Fruit fly (Drosophila melanogaster) whole organism, pupa: ENCODE data around the gene CG17010.

Experiments
- CG10348 ChIP-seq: fragments of 200-800 bp; sonication (Bioruptor generic); IDR thresholded peaks from 2 replicates; pipeline ENCODE4 v1.3.6; 2022; ENCODE audit warnings: missing biosample characterization, missing genetic modification characterization
- CG12605 ChIP-seq: fragments of 200-800 bp; sonication (Bioruptor generic); IDR thresholded peaks from 2 replicates; pipeline ENCODE4 v1.3.6; 2022; ENCODE audit warnings: missing biosample characterization, missing genetic modification characterization
- CG13204 ChIP-seq: fragments of 200-800 bp; sonication (Bioruptor generic); optimal IDR thresholded peaks from 2 replicates; lab custom pipeline; 2018; ENCODE audit warnings: missing biosample characterization, mild to moderate bottlenecking, missing genetic modification characterization, moderate library complexity
- CG14655 ChIP-seq: fragments of 200-800 bp; sonication (Bioruptor generic); optimal IDR thresholded peaks from 3 replicates; lab custom pipeline; 2017; ENCODE audit warnings: mild to moderate bottlenecking, missing biosample characterization, missing genetic modification reagents, missing genetic modification characterization
- CG15710 ChIP-seq: fragments of 200-800 bp; sonication (Bioruptor generic); optimal IDR thresholded peaks from 2 replicates; lab custom pipeline; 2018; ENCODE audit warnings: missing biosample characterization, mild to moderate bottlenecking, missing genetic modification characterization, moderate library complexity
- CG17806 ChIP-seq: fragments of 200-800 bp; sonication (Bioruptor generic); optimal IDR thresholded peaks from 2 replicates; lab custom pipeline; 2018; ENCODE audit warnings: missing biosample characterization, mild to moderate bottlenecking, missing genetic modification characterization, moderate library complexity
- CG32121 ChIP-seq: fragments of 200-800 bp; sonication (Bioruptor generic); IDR thresholded peaks from 2 replicates; pipeline ENCODE4 v1.3.6; 2022; ENCODE audit warnings: missing biosample characterization, missing genetic modification characterization
- CG34367 ChIP-seq: fragments of 200-800 bp; sonication (Bioruptor generic); optimal IDR thresholded peaks from 2 replicates; lab custom pipeline; 2018; ENCODE audit warnings: missing biosample characterization, mild to moderate bottlenecking, missing genetic modification characterization
- CG4496 ChIP-seq: fragments of 200-800 bp; sonication (Bioruptor generic); IDR thresholded peaks from 3 replicates; pipeline ENCODE4 v1.3.6; 2022; ENCODE audit warnings: missing biosample characterization, missing genetic modification characterization
- CG8159 ChIP-seq: fragments of 200-800 bp; sonication (Bioruptor generic); optimal IDR thresholded peaks from 3 replicates; lab custom pipeline; 2018; ENCODE audit warnings: missing biosample characterization, mild to moderate bottlenecking, missing genetic modification characterization, moderate library complexity
- CG8301 ChIP-seq: fragments of 200-800 bp; sonication (Bioruptor generic); optimal IDR thresholded peaks from 2 replicates; lab custom pipeline; 2018; ENCODE audit warnings: missing biosample characterization, mild to moderate bottlenecking, missing genetic modification characterization
- CG9948 ChIP-seq: fragments of 200-800 bp; sonication (Bioruptor generic); optimal IDR thresholded peaks from 2 replicates; lab custom pipeline; 2018; ENCODE audit warnings: missing biosample characterization, mild to moderate bottlenecking, missing genetic modification characterization, moderate library complexity
- D1 ChIP-seq: fragments of 200-800 bp; sonication (Bioruptor generic); optimal IDR thresholded peaks from 2 replicates; lab custom pipeline; 2018; ENCODE audit warnings: missing biosample characterization, mild to moderate bottlenecking, missing genetic modification characterization, moderate library complexity
- EcR ChIP-seq: fragments of 200-800 bp; sonication (Bioruptor generic); optimal IDR thresholded peaks from 3 replicates; lab custom pipeline; 2019; ENCODE audit warnings: missing biosample characterization, missing genetic modification characterization, mild to moderate bottlenecking, moderate library complexity, missing genetic modification reagents
- Ets98B ChIP-seq: fragments of 200-800 bp; sonication (Bioruptor generic); IDR thresholded peaks from 2 replicates; pipeline ENCODE4 v1.3.6; 2022; ENCODE audit warnings: missing biosample characterization, missing genetic modification characterization
- Pif1A ChIP-seq: fragments of 200-800 bp; sonication (Bioruptor generic); optimal IDR thresholded peaks from 3 replicates; lab custom pipeline; 2016; ENCODE audit warnings: missing biosample characterization, missing genetic modification characterization
- Pif1B ChIP-seq: fragments of 200-800 bp; sonication (Bioruptor generic); optimal IDR thresholded peaks from 3 replicates; lab custom pipeline; 2016; ENCODE audit warnings: missing biosample characterization, missing genetic modification characterization
- Snoo ChIP-seq: fragments of 200-800 bp; sonication (Bioruptor generic); optimal IDR thresholded peaks from 3 replicates; lab custom pipeline; 2017; ENCODE audit warnings: missing biosample characterization, mild to moderate bottlenecking, missing genetic modification characterization, inconsistent platforms
- fd96Ca ChIP-seq: fragments of 200-800 bp; sonication (Bioruptor generic); IDR thresholded peaks from 3 replicates; pipeline ENCODE4 v1.3.6; 2022; ENCODE audit warnings: missing biosample characterization, missing genetic modification characterization
- gl ChIP-seq: fragments of 200-800 bp; sonication (Bioruptor generic); optimal IDR thresholded peaks from 2 replicates; lab custom pipeline; 2018; ENCODE audit warnings: missing biosample characterization, mild to moderate bottlenecking, missing genetic modification characterization
- rn ChIP-seq: fragments of 200-800 bp; sonication (Bioruptor generic); IDR thresholded peaks from 2 replicates; pipeline ENCODE4 v1.3.6; 2022; ENCODE audit warnings: missing biosample characterization, missing genetic modification characterization

Gene CG17010

DNA sequence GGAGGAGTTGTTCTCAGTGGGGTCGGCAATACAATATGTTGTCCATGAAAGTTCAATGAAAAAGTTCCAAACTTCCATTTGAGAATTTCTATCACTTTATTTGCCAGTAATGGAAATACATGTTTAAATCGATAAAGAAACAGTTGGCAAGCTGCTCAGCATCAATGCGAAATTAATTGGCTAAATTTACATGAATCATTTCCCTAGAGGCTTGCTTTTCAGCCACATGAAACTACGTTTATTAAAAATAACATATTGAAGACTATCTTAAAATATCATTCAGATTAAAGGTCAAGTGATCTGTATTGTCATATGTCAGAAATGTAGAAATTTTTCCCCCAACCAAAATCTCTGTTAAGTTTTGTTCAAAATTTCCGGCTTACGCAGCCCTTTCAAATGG is at the start of gene CG17010:
Gene CG17010 (plus strand): TSS at position 301 of the 400 bp plus-strand sequence.
- TF ChIP-seq CG34367 (tag; lab: Kevin White, UChicago) (no peak), CG4496 (GFP tag; lab: Robert Waterston, UW) (no peak), CG9948 (tag; lab: Kevin White, UChicago) (no peak), CG15710 (no peak), CG12605 (GFP tag; lab: Robert Waterston, UW) (no peak), CG32121 (GFP tag; lab: Robert Waterston, UW) (no peak), CG8301 (tag; lab: Kevin White, UChicago) (no peak), gl (tag; lab: Kevin White, UChicago) (no peak), CG17806 (tag; lab: Kevin White, UChicago) (no peak), Pif1B (GFP tag; lab: Kevin White, UChicago) (no peak), rn (GFP tag; lab: Robert Waterston, UW) (no peak), EcR (GFP tag; lab: Kevin White, UChicago) (no peak), Ets98B (GFP tag; lab: Robert Waterston, UW) (no peak), D1 (no peak)
- TF ChIP-seq, all 21 proteins: peak for 0

DNA sequence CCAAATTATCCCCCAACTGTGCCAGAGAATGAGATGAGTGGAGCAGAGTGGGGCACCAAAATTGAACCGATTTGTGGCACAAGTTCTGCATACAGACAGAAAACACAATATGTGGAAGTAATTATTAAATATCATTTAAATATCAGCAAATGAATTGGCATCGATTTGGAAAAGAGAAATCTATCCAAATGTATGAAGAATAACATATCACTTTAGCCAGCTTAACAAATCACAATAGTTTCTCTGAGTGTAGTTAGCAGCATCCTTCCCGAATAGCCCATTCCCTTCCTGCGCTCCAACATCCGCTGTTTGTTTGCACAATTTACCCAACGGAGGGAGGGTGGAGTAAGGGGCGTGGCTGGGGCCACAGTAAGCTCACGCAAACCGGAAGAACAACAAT is 41.4 kb upstream of the CG17010 start:
- TF ChIP-seq CG12605 (GFP tag; lab: Robert Waterston, UW) (no peak), D1 (no peak), CG14655 (GFP tag; lab: Kevin White, UChicago) (no peak), CG32121 (GFP tag; lab: Robert Waterston, UW) (no peak), CG4496 (GFP tag; lab: Robert Waterston, UW) (no peak)

DNA sequence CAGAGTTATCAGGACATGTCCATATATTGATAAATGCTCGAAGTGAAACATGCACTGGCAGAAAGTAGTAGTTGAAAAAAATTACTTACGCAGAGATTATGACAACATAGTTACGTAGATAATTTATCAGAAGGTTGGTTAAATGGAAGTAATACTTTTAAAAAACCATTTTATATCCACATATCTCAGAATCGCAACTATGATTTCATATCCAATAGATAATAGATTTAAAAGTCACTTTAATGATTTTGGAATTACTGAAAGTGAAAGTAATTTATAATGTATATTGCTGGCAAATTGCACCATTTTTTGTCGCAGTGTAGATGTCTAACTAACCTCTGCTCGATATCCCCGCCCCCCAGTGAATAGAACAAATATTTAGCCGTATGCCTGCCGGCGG is 19.1 kb upstream of the CG17010 start:
- no peak for TF ChIP-seq CG8301 (tag; lab: Kevin White, UChicago)
- TF ChIP-seq Pif1B (GFP tag; lab: Kevin White, UChicago) = no peak
- no peak for TF ChIP-seq rn (GFP tag; lab: Robert Waterston, UW)
- TF ChIP-seq CG15710 = no peak
- TF ChIP-seq CG12605 (GFP tag; lab: Robert Waterston, UW) = no peak
- no peak for TF ChIP-seq Pif1A
- no peak for TF ChIP-seq CG10348 (GFP tag; lab: Robert Waterston, UW)
- TF ChIP-seq gl (tag; lab: Kevin White, UChicago) = no peak
- no peak for TF ChIP-seq CG8159
- TF ChIP-seq CG4496 (GFP tag; lab: Robert Waterston, UW) = no peak
- no peak for TF ChIP-seq CG32121 (GFP tag; lab: Robert Waterston, UW)
- TF ChIP-seq CG17806 (tag; lab: Kevin White, UChicago) = no peak
- no peak for TF ChIP-seq CG34367 (tag; lab: Kevin White, UChicago)
- no peak for TF ChIP-seq CG9948 (tag; lab: Kevin White, UChicago)
- TF ChIP-seq fd96Ca (GFP tag; lab: Robert Waterston, UW) = no peak

DNA sequence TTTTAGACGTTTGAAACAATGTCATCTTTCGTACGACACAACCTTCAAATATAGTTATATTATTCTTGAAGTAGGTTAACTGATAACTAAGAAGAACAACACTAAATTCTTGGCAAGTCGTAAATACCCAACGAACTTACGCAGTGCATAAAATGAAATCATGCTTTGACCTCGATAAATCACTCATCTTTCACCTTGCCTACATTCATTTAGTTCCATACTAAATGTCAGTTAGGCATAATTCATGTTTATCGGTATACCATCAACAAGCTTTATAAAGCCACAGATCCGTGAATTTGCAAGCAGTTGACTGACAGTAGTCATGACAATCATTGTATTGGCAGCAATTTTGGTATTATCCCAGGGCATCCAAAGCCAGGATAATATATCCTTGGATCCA is 17.7 kb upstream of the CG17010 start, which contains the start of gene CG31862:
Gene CG31862 (plus strand): TSS at position 301 of the 400 bp plus-strand sequence.
- TF ChIP-seq CG10348 (GFP tag; lab: Robert Waterston, UW) (no peak), fd96Ca (GFP tag; lab: Robert Waterston, UW) (no peak), CG8159 (no peak), CG34367 (tag; lab: Kevin White, UChicago) (no peak), Pif1B (GFP tag; lab: Kevin White, UChicago) (no peak), CG14655 (GFP tag; lab: Kevin White, UChicago) (no peak), Ets98B (GFP tag; lab: Robert Waterston, UW) (no peak), CG9948 (tag; lab: Kevin White, UChicago) (no peak), D1 (no peak), gl (tag; lab: Kevin White, UChicago) (no peak), EcR (GFP tag; lab: Kevin White, UChicago) (no peak), rn (GFP tag; lab: Robert Waterston, UW) (no peak), CG8301 (tag; lab: Kevin White, UChicago) (no peak), Pif1A (no peak), Snoo (no peak), CG13204 (no peak)

DNA sequence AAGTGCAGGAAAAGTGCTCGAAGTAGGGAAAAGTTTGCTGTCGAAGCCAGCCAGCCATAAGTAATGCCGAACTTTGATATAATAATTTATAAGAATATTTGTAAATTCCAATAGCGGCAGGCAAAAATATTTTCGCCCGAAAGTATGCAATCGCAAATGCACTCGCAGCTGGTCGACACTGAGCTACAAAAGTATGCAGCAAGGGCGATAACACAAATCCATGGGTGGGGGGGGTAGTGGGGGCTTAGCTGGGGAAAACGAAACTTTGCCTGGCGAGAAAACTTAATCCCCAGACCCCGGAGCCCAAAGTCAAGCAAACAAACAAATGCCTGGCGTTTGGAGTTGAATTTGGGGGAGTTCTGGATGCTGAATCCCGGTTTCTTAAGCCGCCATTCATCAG is 14.5 kb upstream of the CG17010 start:
- TF ChIP-seq CG10348 (GFP tag; lab: Robert Waterston, UW) = no peak
- TF ChIP-seq D1 = no peak
- TF ChIP-seq Pif1B (GFP tag; lab: Kevin White, UChicago) = no peak
- TF ChIP-seq Ets98B (GFP tag; lab: Robert Waterston, UW) = no peak

DNA sequence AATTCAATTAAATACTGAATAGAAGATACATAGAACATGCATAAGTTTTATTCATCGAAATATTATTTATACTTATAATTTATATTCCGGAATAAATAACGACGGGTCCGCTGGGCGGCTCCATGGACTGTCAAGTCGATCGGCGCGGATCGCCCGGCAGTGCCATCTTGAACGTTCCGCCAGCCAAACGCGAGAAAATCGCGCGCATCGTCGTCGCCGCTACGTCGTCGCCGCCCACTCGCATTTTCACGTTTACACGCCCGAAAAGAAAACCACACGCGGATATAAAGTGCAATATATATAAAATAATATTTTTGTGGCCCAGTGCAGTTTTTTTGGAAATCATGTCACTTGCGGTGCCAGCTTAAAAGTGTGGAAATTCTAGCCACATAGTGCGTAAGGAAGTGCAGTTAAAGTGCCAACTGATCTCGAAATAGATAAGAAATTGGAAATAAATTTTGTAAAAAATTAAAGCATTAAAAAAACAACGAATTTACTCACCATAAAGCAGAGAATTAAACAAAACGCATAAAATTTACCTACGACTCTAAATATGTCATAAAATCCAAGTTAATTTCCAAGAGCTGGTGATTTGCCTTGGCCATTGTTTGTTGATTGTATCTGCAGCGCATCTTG is 12.5 kb upstream of the CG17010 start, which contains the start of the genes bru2 and CG43813:
Gene bru2 (plus strand): TSS at position 586 of the 636 bp plus-strand sequence.
Gene CG43813 (minus strand): TSS at position 633 of the 636 bp plus-strand sequence.
- TF ChIP-seq Snoo = no peak
- no peak for TF ChIP-seq gl (tag; lab: Kevin White, UChicago)
- TF ChIP-seq CG8159 = no peak
